Fruit fly (Drosophila melanogaster) whole organism, embryonic: Measurements from ENCODE around the gene ewg.

Experiments used
- B-H1 ChIP-seq: fragments of 200-800 bp; sonication (Bioruptor generic); IDR thresholded peaks from 3 replicates; pipeline ENCODE4 v1.3.6; 2022; ENCODE audit warnings: missing biosample characterization, missing genetic modification characterization
- B-H2 ChIP-seq: fragments of 200-800 bp; sonication (Bioruptor generic); optimal IDR thresholded peaks from 2 replicates; lab custom pipeline; 2018; ENCODE audit warnings: missing biosample characterization, mild to moderate bottlenecking, missing genetic modification characterization
- CG11398 ChIP-seq: fragments of 200-800 bp; sonication (Bioruptor generic); optimal IDR thresholded peaks from 2 replicates; lab custom pipeline; 2016; ENCODE audit warnings: missing biosample characterization, missing genetic modification characterization
- CG1233 ChIP-seq: fragments of 200-800 bp; sonication (Bioruptor generic); optimal IDR thresholded peaks from 4 replicates; lab custom pipeline; 2018; ENCODE audit warnings: missing biosample characterization, mild to moderate bottlenecking, missing genetic modification characterization
- CG14050 ChIP-seq: fragments of 200-800 bp; sonication (Bioruptor generic); IDR thresholded peaks from 3 replicates; pipeline ENCODE4 v1.3.6; 2022; ENCODE audit warnings: missing biosample characterization, missing genetic modification characterization
- CG15269 ChIP-seq: fragments of 200-800 bp; sonication (Bioruptor generic); optimal IDR thresholded peaks from 2 replicates; lab custom pipeline; 2018; ENCODE audit warnings: missing biosample characterization, mild to moderate bottlenecking, missing genetic modification characterization, moderate library complexity
- CG1647 ChIP-seq: fragments of 200-800 bp; sonication (Bioruptor generic); optimal IDR thresholded peaks from 3 replicates; lab custom pipeline; 2016; ENCODE audit warnings: missing biosample characterization, missing genetic modification characterization
- CG16813 ChIP-seq: fragments of 200-800 bp; sonication (Bioruptor generic); IDR thresholded peaks from 3 replicates; pipeline ENCODE4 v1.3.6; 2022; ENCODE audit warnings: missing biosample characterization, missing genetic modification characterization; ENCODE audit not compliant: partially characterized antibody
- CG16815 ChIP-seq: fragments of 200-800 bp; sonication (Bioruptor generic); optimal IDR thresholded peaks from 3 replicates; lab custom pipeline; 2017; ENCODE audit warnings: missing biosample characterization, mild to moderate bottlenecking, missing genetic modification characterization
- CG17328 ChIP-seq: fragments of 200-800 bp; sonication (Bioruptor generic); IDR thresholded peaks from 2 replicates; pipeline ENCODE4 v1.3.6; 2022; ENCODE audit warnings: missing biosample characterization, missing genetic modification characterization
- CG17829 ChIP-seq: fragments of 200-800 bp; optimal IDR thresholded peaks from 2 replicates; lab custom pipeline; 2019; ENCODE audit warnings: missing biosample characterization, mild to moderate bottlenecking, missing genetic modification characterization, moderate library complexity
- CG18262 ChIP-seq: fragments of 200-800 bp; optimal IDR thresholded peaks from 3 replicates; lab custom pipeline; 2019; ENCODE audit warnings: missing biosample characterization, mild to moderate bottlenecking, missing genetic modification characterization, moderate library complexity
- CG2129 ChIP-seq: fragments of 200-800 bp; sonication (Bioruptor generic); IDR thresholded peaks from 2 replicates; pipeline ENCODE4 v1.3.6; 2022; ENCODE audit warnings: missing biosample characterization, missing genetic modification characterization; ENCODE audit not compliant: partially characterized antibody
- CG30020 ChIP-seq: fragments of 200-800 bp; optimal IDR thresholded peaks from 2 replicates; lab custom pipeline; 2019; ENCODE audit warnings: missing biosample characterization, mild to moderate bottlenecking, missing genetic modification characterization, moderate library complexity
- CG31365 ChIP-seq: fragments of 200-800 bp; sonication (Bioruptor generic); optimal IDR thresholded peaks from 2 replicates; lab custom pipeline; 2018; ENCODE audit warnings: missing biosample characterization, mild to moderate bottlenecking, missing genetic modification characterization
- CG4360 ChIP-seq: fragments of 200-800 bp; sonication (Bioruptor generic); IDR thresholded peaks from 2 replicates; pipeline ENCODE4 v1.3.6; 2022; ENCODE audit warnings: missing biosample characterization, missing genetic modification characterization
- CG4424 ChIP-seq: fragments of 200-800 bp; sonication (Bioruptor generic); optimal IDR thresholded peaks from 3 replicates; lab custom pipeline; 2016; ENCODE audit warnings: missing biosample characterization, missing genetic modification characterization
- CG4730 ChIP-seq: fragments of 200-800 bp; sonication (Bioruptor generic); IDR thresholded peaks from 2 replicates; pipeline ENCODE4 v1.3.6; 2022; ENCODE audit warnings: missing biosample characterization, missing genetic modification characterization
- CG4854 ChIP-seq: fragments of 200-800 bp; sonication (Bioruptor generic); optimal IDR thresholded peaks from 2 replicates; lab custom pipeline; 2016; ENCODE audit warnings: missing biosample characterization, missing genetic modification characterization, inconsistent platforms
- CG6654 ChIP-seq: fragments of 200-800 bp; sonication (Bioruptor generic); optimal IDR thresholded peaks from 2 replicates; lab custom pipeline; 2017; ENCODE audit warnings: missing biosample characterization, mild to moderate bottlenecking, missing genetic modification characterization
- CG6683 ChIP-seq: fragments of 200-800 bp; sonication (Bioruptor generic); optimal IDR thresholded peaks from 2 replicates; lab custom pipeline; 2017; ENCODE audit warnings: missing biosample characterization, mild to moderate bottlenecking, missing genetic modification characterization, missing genetic modification reagents
- CG6854 ChIP-seq: fragments of 200-800 bp; sonication (Bioruptor generic); optimal IDR thresholded peaks from 3 replicates; lab custom pipeline; 2017; ENCODE audit warnings: missing biosample characterization, mild to moderate bottlenecking, missing genetic modification characterization
- CoRest ChIP-seq: fragments of 200-800 bp; sonication (Bioruptor generic); optimal IDR thresholded peaks from 3 replicates; lab custom pipeline; 2018; ENCODE audit warnings: missing biosample characterization, mild to moderate bottlenecking, missing genetic modification characterization, moderate library complexity
- ERR ChIP-seq: fragments of 200-800 bp; sonication (Bioruptor generic); optimal IDR thresholded peaks from 2 replicates; lab custom pipeline; 2016; ENCODE audit warnings: missing biosample characterization, missing genetic modification characterization
- Eip74EF ChIP-seq, 2 experiments: fragments of 200-800 bp in 1 of 2; fragments of >200 bp in 1 of 2; sonication (Bioruptor generic) in 1 of 2; optimal IDR thresholded peaks; 2 replicates each; lab custom pipeline; 2017 to 2019; ENCODE audit warnings: missing biosample characterization in 2 of 2, missing genetic modification characterization in 2 of 2, mild to moderate bottlenecking in 1 of 2, moderate library complexity in 1 of 2
- HLH3B ChIP-seq: fragments of 200-800 bp; sonication (Bioruptor generic); IDR thresholded peaks from 2 replicates; pipeline ENCODE4 v1.3.6; 2022; ENCODE audit warnings: missing biosample characterization, missing genetic modification characterization
- Hsf ChIP-seq: fragments of 200-800 bp; sonication (Bioruptor generic); optimal IDR thresholded peaks from 3 replicates; lab custom pipeline; 2016; ENCODE audit warnings: missing biosample characterization, missing genetic modification characterization
- MESR4 ChIP-seq: fragments of 200-800 bp; sonication (Bioruptor generic); optimal IDR thresholded peaks from 2 replicates; lab custom pipeline; 2018; ENCODE audit warnings: missing biosample characterization, mild to moderate bottlenecking, missing genetic modification characterization, moderate library complexity
- Optix ChIP-seq: fragments of 200-800 bp; sonication (Bioruptor generic); IDR thresholded peaks from 3 replicates; pipeline ENCODE4 v1.3.6; 2022; ENCODE audit warnings: missing biosample characterization, missing genetic modification characterization
- PHDP ChIP-seq: fragments of 200-800 bp; sonication (Bioruptor generic); optimal IDR thresholded peaks from 3 replicates; lab custom pipeline; 2018; ENCODE audit warnings: missing biosample characterization, mild to moderate bottlenecking, missing genetic modification characterization, moderate library complexity
- Scr ChIP-seq: fragments of 200-800 bp; sonication (Bioruptor generic); IDR thresholded peaks from 2 replicates; pipeline ENCODE4 v1.3.6; 2022; ENCODE audit warnings: missing biosample characterization, missing genetic modification characterization; ENCODE audit not compliant: partially characterized antibody
- Side ChIP-seq: fragments of 200-800 bp; sonication (Bioruptor generic); optimal IDR thresholded peaks from 2 replicates; lab custom pipeline; 2016; ENCODE audit warnings: missing biosample characterization, missing genetic modification characterization
- Sox102F ChIP-seq: fragments of 200-800 bp; sonication (Bioruptor generic); optimal IDR thresholded peaks from 2 replicates; lab custom pipeline; 2018; ENCODE audit warnings: missing biosample characterization, mild to moderate bottlenecking, missing genetic modification characterization, moderate library complexity
- Ssrp ChIP-seq: fragments of 200-800 bp; sonication (Bioruptor generic); optimal IDR thresholded peaks from 2 replicates; lab custom pipeline; 2018; ENCODE audit warnings: missing biosample characterization, mild to moderate bottlenecking, missing genetic modification characterization, moderate library complexity
- Tbp ChIP-seq: fragments of >200 bp; optimal IDR thresholded peaks from 2 replicates; lab custom pipeline; 2018; ENCODE audit warnings: missing biosample characterization, missing genetic modification characterization
- YL-1 ChIP-seq: fragments of 200-800 bp; sonication (Bioruptor generic); optimal IDR thresholded peaks from 3 replicates; lab custom pipeline; 2017; ENCODE audit warnings: missing biosample characterization, mild to moderate bottlenecking, missing genetic modification characterization
- ac ChIP-seq: fragments of 200-800 bp; sonication (Bioruptor generic); optimal IDR thresholded peaks from 3 replicates; lab custom pipeline; 2017; ENCODE audit warnings: missing biosample characterization, mild to moderate bottlenecking, missing genetic modification characterization
- az2 ChIP-seq: fragments of 200-800 bp; sonication (Bioruptor generic); optimal IDR thresholded peaks from 3 replicates; lab custom pipeline; 2016; ENCODE audit warnings: missing biosample characterization, missing genetic modification characterization
- crp ChIP-seq, 2 experiments: fragments of 200-800 bp; sonication (Bioruptor generic); optimal IDR thresholded peaks; 2 replicates in 1 of 2; 3 replicates in 1 of 2; lab custom pipeline; 2017; ENCODE audit warnings: missing biosample characterization in 2 of 2, missing genetic modification characterization in 2 of 2, mild to moderate bottlenecking in 1 of 2, moderate library complexity in 1 of 2
- esg ChIP-seq: fragments of 200-800 bp; sonication (Bioruptor generic); conservative IDR thresholded peaks from 2 replicates; pipeline ENCODE4 v1.3.6; 2022; ENCODE audit warnings: missing biosample characterization, missing genetic modification characterization
- exex ChIP-seq: fragments of 200-800 bp; sonication (Bioruptor generic); optimal IDR thresholded peaks from 4 replicates; lab custom pipeline; 2018; ENCODE audit warnings: missing biosample characterization, mild to moderate bottlenecking, missing genetic modification characterization, moderate library complexity
- gro ChIP-seq: fragments of 200-800 bp; sonication (Bioruptor generic); optimal IDR thresholded peaks from 2 replicates; lab custom pipeline; 2016; ENCODE audit warnings: missing biosample characterization, missing genetic modification characterization
- h ChIP-seq: fragments of >200 bp; optimal IDR thresholded peaks from 2 replicates; lab custom pipeline; 2017
- hkb ChIP-seq, 2 experiments: fragments of 200-800 bp in 1 of 2; fragments of >200 bp in 1 of 2; sonication (Bioruptor generic) in 1 of 2; IDR thresholded peaks in 1 of 2; optimal IDR thresholded peaks in 1 of 2; 2 replicates each; pipeline versions ENCODE4 v1.3.6 to Lab custom; 2017 to 2022; ENCODE audit warnings: missing biosample characterization in 1 of 2, missing genetic modification characterization in 1 of 2
- kni ChIP-seq: fragments of 200-800 bp; sonication (Bioruptor generic); optimal IDR thresholded peaks from 3 replicates; lab custom pipeline; 2017; ENCODE audit warnings: mild to moderate bottlenecking, missing biosample characterization, missing genetic modification reagents, missing genetic modification characterization
- odd ChIP-seq: fragments of 200-800 bp; sonication (Bioruptor generic); optimal IDR thresholded peaks from 2 replicates; lab custom pipeline; 2017; ENCODE audit warnings: missing biosample characterization, mild to moderate bottlenecking, missing genetic modification characterization
- salm ChIP-seq: fragments of 200-800 bp; sonication (Bioruptor generic); optimal IDR thresholded peaks from 2 replicates; lab custom pipeline; 2018; ENCODE audit warnings: missing biosample characterization, mild to moderate bottlenecking, missing genetic modification characterization
- sisA ChIP-seq: fragments of 200-800 bp; sonication (Bioruptor generic); IDR thresholded peaks from 2 replicates; pipeline ENCODE4 v1.3.6; 2022; ENCODE audit warnings: missing biosample characterization, missing genetic modification characterization
- stc ChIP-seq: fragments of 200-800 bp; sonication (Bioruptor generic); IDR thresholded peaks from 2 replicates; pipeline ENCODE4 v1.3.6; 2022; ENCODE audit warnings: missing biosample characterization, missing genetic modification characterization
- tll ChIP-seq, 2 experiments: fragments of 200-800 bp in 1 of 2; fragments of >200 bp in 1 of 2; sonication (Bioruptor generic) in 1 of 2; optimal IDR thresholded peaks; 2 replicates each; lab custom pipeline; 2017 to 2019; ENCODE audit warnings: missing biosample characterization in 2 of 2, missing genetic modification characterization in 2 of 2, mild to moderate bottlenecking in 1 of 2, moderate library complexity in 1 of 2
- yki ChIP-seq: fragments of >200 bp; optimal IDR thresholded peaks from 3 replicates; lab custom pipeline; 2018

Gene ewg

dm6 chrX:255369-255768 lies 24.1 kb downstream of the ewg start, which contains the start of gene cin (continued):
- no peak for TF ChIP-seq CG4360
- no peak for TF ChIP-seq kni (GFP tag; lab: Kevin White, UChicago)
- no peak for TF ChIP-seq ac (GFP tag; lab: Kevin White, UChicago)
- TF ChIP-seq B-H1 (GFP tag; lab: Robert Waterston, UW): no peak
- TF ChIP-seq CG16815 (GFP tag; lab: Kevin White, UChicago): no peak
- TF ChIP-seq CG2129: no peak
- no peak for TF ChIP-seq Tbp (GFP tag; lab: Kevin White, UChicago)
- TF ChIP-seq Sox102F (GFP tag; lab: Kevin White, UChicago): no peak
- no peak for TF ChIP-seq odd (GFP tag; lab: Kevin White, UChicago)
- TF ChIP-seq CG4854: no peak
- TF ChIP-seq CG18262 (tag; lab: Kevin White, UChicago): peak; percentile 75
- TF ChIP-seq CG4730: no peak
- TF ChIP-seq CG1233 (GFP tag; lab: Kevin White, UChicago): no peak
- TF ChIP-seq MESR4 (GFP tag; lab: Kevin White, UChicago): no peak
- TF ChIP-seq tll (GFP tag; optimal IDR thresholded peaks at IDR 0.05; lab: Kevin White, UChicago): no peak
- no peak for TF ChIP-seq Optix (GFP tag; lab: Robert Waterston, UW)
- TF ChIP-seq Ssrp: peak; percentile 29
- no peak; the same call in 1 of the 2 replicates for TF ChIP-seq Scr (GFP tag; lab: Robert Waterston, UW)
- no peak for TF ChIP-seq CG14050
- no peak for TF ChIP-seq crp (GFP tag; optimal IDR thresholded peaks at IDR 0.05; lab: Kevin White, UChicago)
- TF ChIP-seq stc (GFP tag; lab: Robert Waterston, UW): no peak
- TF ChIP-seq salm: no peak
- TF ChIP-seq CG6683: no peak
- TF ChIP-seq CG6854 (GFP tag; lab: Kevin White, UChicago): no peak
- TF ChIP-seq gro (GFP tag; lab: Kevin White, UChicago): no peak
- TF ChIP-seq Eip74EF (GFP tag; optimal IDR thresholded peaks at IDR 0.05; lab: Kevin White, UChicago): no peak
- TF ChIP-seq CG11398 (GFP tag; lab: Kevin White, UChicago): no peak
- TF ChIP-seq CG4424 (GFP tag; lab: Kevin White, UChicago): peak; percentile 35
- TF ChIP-seq YL-1 (GFP tag; lab: Kevin White, UChicago): no peak
- peak; percentile 58 for TF ChIP-seq PHDP (tag; lab: Kevin White, UChicago)
- peak; percentile 31 for TF ChIP-seq az2 (GFP tag; lab: Kevin White, UChicago)
- no peak for TF ChIP-seq CG6654
- TF ChIP-seq ERR: no peak
- no peak for TF ChIP-seq Side (GFP tag; lab: Kevin White, UChicago)
- no peak for TF ChIP-seq CG1647 (GFP tag; lab: Kevin White, UChicago)
- TF ChIP-seq h (lab: Kevin White, UChicago): no peak
- peak; percentile 22 for TF ChIP-seq Hsf (GFP tag; lab: Kevin White, UChicago)
- TF ChIP-seq HLH3B (GFP tag; lab: Robert Waterston, UW): no peak
- TF ChIP-seq esg: no peak
- TF ChIP-seq B-H2 (GFP tag; lab: Kevin White, UChicago): peak; percentile 3
- peak; percentile 20 for TF ChIP-seq CG30020 (tag; lab: Kevin White, UChicago)
- no peak for TF ChIP-seq CG15269
- TF ChIP-seq CG17328 (GFP tag; lab: Robert Waterston, UW): 0 out of 2 replicates have a peak, but pooled peaks have one; percentile 15
- TF ChIP-seq CG17829 (tag; lab: Kevin White, UChicago): peak; percentile 38
- no peak for TF ChIP-seq sisA (GFP tag; lab: Robert Waterston, UW)
- TF ChIP-seq CG31365 (tag; lab: Kevin White, UChicago): no peak
- peak; percentile 61 for TF ChIP-seq CoRest
- no peak for TF ChIP-seq hkb (optimal IDR thresholded peaks at IDR 0.05; lab: Kevin White, UChicago)
- 0 out of 2 replicates have a peak, but pooled peaks have one; percentile 33 for TF ChIP-seq hkb (GFP tag; IDR thresholded peaks at IDR 0.05; lab: Robert Waterston, UW)
- no peak for TF ChIP-seq exex (tag; lab: Kevin White, UChicago)
- no peak for TF ChIP-seq CG16813 (GFP tag; lab: Robert Waterston, UW)
- TF ChIP-seq yki (lab: Kevin White, UChicago): no peak
